Fruit fly (Drosophila melanogaster) whole organism, wandering third instar larva: ENCODE data around the gene CG14105.

Source experiments
- Abd-B ChIP-seq: fragments of >200 bp; optimal IDR thresholded peaks from 2 replicates; lab custom pipeline; 2017; ENCODE audit warnings: missing biosample characterization, missing genetic modification characterization
- CG32264 ChIP-seq: fragments of 200-800 bp; sonication (Bioruptor generic); optimal IDR thresholded peaks from 2 replicates; lab custom pipeline; 2016; ENCODE audit warnings: missing biosample characterization, missing genetic modification characterization
- CrebA ChIP-seq: fragments of 200-800 bp; sonication (Bioruptor generic); optimal IDR thresholded peaks from 2 replicates; lab custom pipeline; 2016; ENCODE audit warnings: missing biosample characterization, mild to moderate bottlenecking, missing genetic modification characterization, borderline replicate concordance
- Dfd ChIP-seq: fragments of >200 bp; optimal IDR thresholded peaks from 2 replicates; lab custom pipeline; 2017; ENCODE audit warnings: missing biosample characterization, missing genetic modification characterization
- HLH106 ChIP-seq: fragments of 200-800 bp; optimal IDR thresholded peaks from 3 replicates; lab custom pipeline; 2019; ENCODE audit warnings: missing biosample characterization, mild to moderate bottlenecking, missing genetic modification characterization, moderate library complexity
- Hr78 ChIP-seq: fragments of >200 bp; optimal IDR thresholded peaks from 2 replicates; lab custom pipeline; 2017; ENCODE audit warnings: missing biosample characterization, missing genetic modification characterization
- Jra ChIP-seq: sonication (Bioruptor generic); optimal IDR thresholded peaks from 2 replicates; lab custom pipeline; 2016; ENCODE audit warnings: missing biosample characterization, missing genetic modification characterization
- Mio ChIP-seq: sonication (Bioruptor generic); optimal IDR thresholded peaks from 2 replicates; lab custom pipeline; 2016; ENCODE audit warnings: missing biosample characterization, missing genetic modification characterization
- Myc ChIP-seq: fragments of >200 bp; optimal IDR thresholded peaks from 2 replicates; lab custom pipeline; 2017
- N ChIP-seq: fragments of >200 bp; optimal IDR thresholded peaks from 2 replicates; lab custom pipeline; 2018; ENCODE audit warnings: missing biosample characterization, missing external identifiers, missing genetic modification characterization
- OdsH ChIP-seq: fragments of 200-800 bp; sonication (Bioruptor generic); optimal IDR thresholded peaks from 2 replicates; lab custom pipeline; 2016; ENCODE audit warnings: missing biosample characterization, mild to moderate bottlenecking, missing genetic modification characterization
- Sp1 ChIP-seq: fragments of 200-800 bp; sonication (Bioruptor generic); optimal IDR thresholded peaks from 3 replicates; lab custom pipeline; 2019; ENCODE audit warnings: missing biosample characterization, mild to moderate bottlenecking, missing genetic modification characterization, moderate library complexity
- br ChIP-seq: fragments of 200-800 bp; sonication (Bioruptor generic); optimal IDR thresholded peaks from 2 replicates; lab custom pipeline; 2016; ENCODE audit warnings: missing biosample characterization, missing genetic modification characterization
- brk ChIP-seq: fragments of 200-800 bp; sonication (Bioruptor generic); optimal IDR thresholded peaks from 2 replicates; lab custom pipeline; 2016; ENCODE audit warnings: missing biosample characterization, mild to moderate bottlenecking, missing genetic modification characterization
- dmrt93B ChIP-seq: fragments of 200-800 bp; sonication (Bioruptor generic); optimal IDR thresholded peaks from 2 replicates; lab custom pipeline; 2018; ENCODE audit warnings: missing biosample characterization, mild to moderate bottlenecking, missing genetic modification characterization
- dsf ChIP-seq: sonication (Bioruptor generic); optimal IDR thresholded peaks from 2 replicates; lab custom pipeline; 2016; ENCODE audit warnings: missing biosample characterization, missing genetic modification characterization, borderline replicate concordance
- ey ChIP-seq: fragments of 200-800 bp; sonication (Bioruptor generic); optimal IDR thresholded peaks from 2 replicates; lab custom pipeline; 2016; ENCODE audit warnings: missing biosample characterization, missing genetic modification characterization
- fru ChIP-seq: fragments of 200-800 bp; sonication (Bioruptor generic); optimal IDR thresholded peaks from 3 replicates; lab custom pipeline; 2016; ENCODE audit warnings: missing biosample characterization, mild to moderate bottlenecking, missing genetic modification characterization
- h ChIP-seq: fragments of 200-800 bp; sonication (Bioruptor generic); optimal IDR thresholded peaks from 3 replicates; lab custom pipeline; 2016; ENCODE audit warnings: missing biosample characterization, mild to moderate bottlenecking, missing genetic modification characterization
- jim ChIP-seq: fragments of 175-275, 200-325 bp; sonication (Bioruptor generic); optimal IDR thresholded peaks from 2 replicates; lab custom pipeline; 2016; ENCODE audit warnings: missing biosample characterization, mild to moderate bottlenecking, missing genetic modification characterization
- lola ChIP-seq: fragments of >200 bp; optimal IDR thresholded peaks from 2 replicates; lab custom pipeline; 2017; ENCODE audit warnings: missing biosample characterization, missing genetic modification characterization
- psq ChIP-seq: fragments of 200-800 bp; sonication (Bioruptor generic); optimal IDR thresholded peaks from 3 replicates; lab custom pipeline; 2017; ENCODE audit warnings: missing biosample characterization, mild to moderate bottlenecking, missing genetic modification characterization, moderate library complexity
- rgr ChIP-seq: fragments of 200-800 bp; sonication (Bioruptor generic); optimal IDR thresholded peaks from 3 replicates; lab custom pipeline; 2016; ENCODE audit warnings: missing biosample characterization, mild to moderate bottlenecking, missing genetic modification characterization
- sage ChIP-seq: fragments of 200-800 bp; sonication (Bioruptor generic); optimal IDR thresholded peaks from 2 replicates; lab custom pipeline; 2016; ENCODE audit warnings: missing biosample characterization, mild to moderate bottlenecking, missing genetic modification characterization
- tai ChIP-seq: sonication (Bioruptor generic); optimal IDR thresholded peaks from 2 replicates; lab custom pipeline; 2016; ENCODE audit warnings: missing biosample characterization, missing genetic modification characterization
- usp ChIP-seq: fragments of >200 bp; optimal IDR thresholded peaks from 2 replicates; lab custom pipeline; 2017; ENCODE audit warnings: missing biosample characterization, missing genetic modification characterization

CG14105 gene

DNA sequence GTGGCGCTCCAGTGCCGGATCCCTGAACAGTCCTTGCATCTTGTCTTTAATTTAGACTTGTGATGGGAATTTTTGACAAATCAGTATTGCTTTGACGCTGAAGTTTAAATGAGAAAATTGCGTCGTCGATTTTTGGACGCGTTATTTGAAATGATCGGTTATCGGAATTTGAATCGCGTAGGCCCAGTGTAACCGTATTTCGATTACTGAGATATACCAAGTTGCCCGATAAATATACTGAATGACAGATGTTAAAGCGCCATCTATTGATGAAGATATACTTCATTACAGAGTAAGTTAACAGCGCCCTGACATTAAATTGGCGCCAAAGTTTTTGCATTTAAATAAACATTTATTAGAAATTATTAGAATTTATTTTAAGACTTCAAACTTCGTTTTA lies 36.6 kb downstream of the CG14105 start, which contains the start of gene Poc1:
Gene Poc1, minus strand, starts transcription at position 173 of the 400 bp plus-strand sequence.
- no peak for TF ChIP-seq tai
- TF ChIP-seq ey (GFP tag; lab: Kevin White, UChicago) = no peak
- TF ChIP-seq usp (GFP tag; lab: Kevin White, UChicago) = no peak
- no peak for TF ChIP-seq HLH106 (tag; lab: Kevin White, UChicago)
- TF ChIP-seq lola (GFP tag; lab: Kevin White, UChicago) = no peak
- TF ChIP-seq, all 38 proteins: peak for 0

DNA sequence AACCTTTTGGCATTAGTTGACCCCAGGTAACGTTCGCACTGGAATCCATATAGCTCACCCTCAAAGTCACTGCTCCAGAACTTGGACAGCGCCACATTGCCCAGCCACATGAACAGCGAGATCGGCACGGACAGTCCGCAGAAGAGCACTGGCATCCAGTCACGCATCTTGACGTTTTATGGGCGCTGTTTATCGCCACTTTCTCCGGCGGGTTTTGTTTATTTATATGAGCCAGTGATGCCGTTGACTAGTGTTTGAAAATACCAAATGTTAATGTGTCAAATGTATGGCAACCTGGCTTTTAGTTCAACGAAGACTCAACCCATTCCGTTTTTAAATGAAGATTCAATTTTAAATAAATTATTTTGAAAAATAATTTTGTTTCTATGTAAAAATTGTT lies 38.9 kb downstream of the CG14105 start, which contains the start of gene CG10171:
Gene CG10171, minus strand, starts transcription at position 300 of the 400 bp plus-strand sequence.
- TF ChIP-seq h (GFP tag; lab: Kevin White, UChicago) (no peak), rgr (GFP tag; lab: Kevin White, UChicago) (no peak), psq (GFP tag; lab: Kevin White, UChicago) (no peak), Abd-B (GFP tag; lab: Kevin White, UChicago) (no peak), Myc (lab: Kevin White, UChicago) (peak; percentile 20)
- TF ChIP-seq, all 38 proteins: peak for 1

dm6 chr3L:13384489-13384888 lies 42.0 kb downstream of the CG14105 start, which contains the start of gene CG14110:
TSS of gene CG14110 (plus strand) at chr3L:13384789.
- no peak for TF ChIP-seq Hr78 (GFP tag; lab: Kevin White, UChicago)
- TF ChIP-seq rgr (GFP tag; lab: Kevin White, UChicago) = no peak

DNA sequence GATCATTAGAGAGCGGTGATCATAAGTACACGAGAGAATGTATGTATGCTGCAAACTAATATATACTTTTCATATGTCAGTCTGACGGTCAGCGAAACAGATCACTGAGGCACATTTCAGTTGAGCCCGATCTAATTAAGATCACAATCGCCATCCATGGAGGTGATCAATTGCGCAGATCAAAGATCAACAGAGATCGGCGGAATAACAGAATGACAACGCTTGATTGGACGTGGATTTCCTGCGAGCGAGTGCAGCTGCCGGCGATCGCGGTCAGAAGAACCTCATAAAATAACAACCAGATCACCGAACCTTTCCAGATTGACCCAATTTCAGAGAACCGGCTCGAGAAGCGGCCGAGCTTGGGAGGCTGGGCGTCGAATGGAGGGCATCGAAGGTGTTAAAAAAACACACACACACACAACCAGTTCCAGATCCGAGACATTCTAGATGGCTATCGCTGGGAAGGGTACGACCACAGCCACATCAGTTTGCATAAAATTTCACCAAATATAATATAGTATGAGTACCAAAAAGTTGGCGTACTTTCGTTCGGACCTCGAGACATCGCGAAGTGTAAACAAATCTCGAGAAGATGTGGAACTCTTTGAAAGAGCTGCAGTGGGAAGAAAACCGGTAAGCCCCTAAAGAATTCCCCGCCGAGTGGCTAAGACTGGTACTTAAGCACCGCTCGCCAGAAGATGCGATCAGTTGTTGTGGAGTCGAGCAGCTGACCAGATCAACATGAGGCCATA lies 44.2 kb downstream of the CG14105 start, which contains the start of gene ImpL1:
Gene ImpL1, plus strand, starts transcription at position 705 of the 755 bp plus-strand sequence.
- TF ChIP-seq psq (GFP tag; lab: Kevin White, UChicago) = no peak
- no peak for TF ChIP-seq Myc (lab: Kevin White, UChicago)

- TF ChIP-seq Dfd (GFP tag; lab: Kevin White, UChicago) (no peak), Mio (no peak), psq (GFP tag; lab: Kevin White, UChicago) (no peak), CG32264 (GFP tag; lab: Kevin White, UChicago) (no peak), ey (GFP tag; lab: Kevin White, UChicago) (no peak), h (GFP tag; lab: Kevin White, UChicago) (no peak), HLH106 (tag; lab: Kevin White, UChicago) (no peak), brk (GFP tag; lab: Kevin White, UChicago) (no peak), dmrt93B (GFP tag; lab: Kevin White, UChicago) (no peak), sage (GFP tag; lab: Kevin White, UChicago) (no peak), Myc (lab: Kevin White, UChicago) (no peak), usp (GFP tag; lab: Kevin White, UChicago) (no peak), Abd-B (GFP tag; lab: Kevin White, UChicago) (no peak)
Measured at dm6 chr3L:13381160-13381559, 45.3 kb downstream of the CG14105 start, which contains the start of gene CG14107. TSS of gene CG14107 (minus strand) at chr3L:13381346.

dm6 chr3L:13378202-13378601 lies 48.3 kb downstream of the CG14105 start, which contains the start of gene SNCF:
TSS of gene SNCF (plus strand) at chr3L:13378583.
- TF ChIP-seq ey (GFP tag; lab: Kevin White, UChicago) (no peak), Mio (no peak), OdsH (GFP tag; lab: Kevin White, UChicago) (no peak), lola (GFP tag; lab: Kevin White, UChicago) (no peak), CrebA (GFP tag; lab: Kevin White, UChicago) (no peak), br (no peak), N (GFP tag; lab: Kevin White, UChicago) (no peak), jim (GFP tag; lab: Kevin White, UChicago) (no peak), fru (GFP tag; lab: Kevin White, UChicago) (no peak), dsf (GFP tag; lab: Kevin White, UChicago) (no peak), Jra (GFP tag; lab: Kevin White, UChicago) (no peak), psq (GFP tag; lab: Kevin White, UChicago) (no peak), Dfd (GFP tag; lab: Kevin White, UChicago) (no peak), rgr (GFP tag; lab: Kevin White, UChicago) (no peak), dmrt93B (GFP tag; lab: Kevin White, UChicago) (no peak), brk (GFP tag; lab: Kevin White, UChicago) (no peak), Sp1 (GFP tag; lab: Kevin White, UChicago) (no peak)
